Fruit fly (Drosophila melanogaster) whole organism, embryonic: Measurements from ENCODE around the gene Ae2.

ENCODE experiments used
- Adf1 ChIP-seq: fragments of 200-800 bp; sonication (Bioruptor generic); IDR thresholded peaks from 2 replicates; pipeline ENCODE4 v1.3.6; 2022; ENCODE audit warnings: missing biosample characterization, missing genetic modification characterization
- Atf6 ChIP-seq: fragments of 200-800 bp; sonication (Bioruptor generic); IDR thresholded peaks from 2 replicates; pipeline ENCODE4 v1.3.6; 2022; ENCODE audit warnings: missing biosample characterization, missing genetic modification characterization
- CG12769 ChIP-seq: fragments of 200-800 bp; sonication (Bioruptor generic); optimal IDR thresholded peaks from 2 replicates; lab custom pipeline; 2019; ENCODE audit warnings: missing biosample characterization, mild to moderate bottlenecking, missing genetic modification characterization, moderate library complexity
- CG13287 ChIP-seq: fragments of 200-800 bp; sonication (Bioruptor generic); IDR thresholded peaks from 2 replicates; pipeline ENCODE4 v1.3.6; 2022; ENCODE audit warnings: missing biosample characterization, missing genetic modification characterization; ENCODE audit not compliant: partially characterized antibody
- CG13624 ChIP-seq: fragments of 200-800 bp; sonication (Bioruptor generic); optimal IDR thresholded peaks from 2 replicates; lab custom pipeline; 2016; ENCODE audit warnings: missing biosample characterization, missing genetic modification characterization
- CG14050 ChIP-seq: fragments of 200-800 bp; sonication (Bioruptor generic); IDR thresholded peaks from 3 replicates; pipeline ENCODE4 v1.3.6; 2022; ENCODE audit warnings: missing biosample characterization, missing genetic modification characterization
- CG15696 ChIP-seq: fragments of 200-800 bp; sonication (Bioruptor generic); optimal IDR thresholded peaks from 2 replicates; lab custom pipeline; 2019; ENCODE audit warnings: missing biosample characterization, mild to moderate bottlenecking, missing genetic modification characterization, moderate library complexity
- CG1602 ChIP-seq: fragments of 200-800 bp; sonication (Bioruptor generic); optimal IDR thresholded peaks from 3 replicates; lab custom pipeline; 2016; ENCODE audit warnings: missing biosample characterization, missing genetic modification characterization
- CG17568 ChIP-seq: fragments of 200-800 bp; sonication (Bioruptor generic); optimal IDR thresholded peaks from 2 replicates; lab custom pipeline; 2018; ENCODE audit warnings: missing biosample characterization, mild to moderate bottlenecking, missing genetic modification characterization, moderate library complexity
- CG1792 ChIP-seq: fragments of 200-800 bp; sonication (Bioruptor generic); optimal IDR thresholded peaks from 2 replicates; lab custom pipeline; 2016; ENCODE audit warnings: missing biosample characterization, missing genetic modification characterization
- CG3163 ChIP-seq: fragments of 200-800 bp; sonication (Bioruptor generic); optimal IDR thresholded peaks from 3 replicates; lab custom pipeline; 2016; ENCODE audit warnings: missing biosample characterization, missing genetic modification characterization
- CG32532 ChIP-seq: fragments of 200-800 bp; sonication (Bioruptor generic); IDR thresholded peaks from 2 replicates; pipeline ENCODE4 v1.3.6; 2022; ENCODE audit warnings: missing biosample characterization, missing genetic modification characterization
- CG34224 ChIP-seq: fragments of 200-800 bp; sonication (Bioruptor generic); IDR thresholded peaks from 3 replicates; pipeline ENCODE4 v1.3.6; 2022; ENCODE audit warnings: missing biosample characterization, missing genetic modification characterization; ENCODE audit not compliant: partially characterized antibody
- CG34376 ChIP-seq: fragments of 200-800 bp; sonication (Bioruptor generic); optimal IDR thresholded peaks from 2 replicates; lab custom pipeline; 2018; ENCODE audit warnings: missing biosample characterization, mild to moderate bottlenecking, missing genetic modification characterization
- CG4617 ChIP-seq: fragments of 200-800 bp; sonication (Bioruptor generic); optimal IDR thresholded peaks from 3 replicates; lab custom pipeline; 2016; ENCODE audit warnings: missing biosample characterization, missing genetic modification characterization, borderline replicate concordance
- CG6689 ChIP-seq: fragments of 200-800 bp; sonication (Bioruptor generic); IDR thresholded peaks from 2 replicates; pipeline ENCODE4 v1.3.6; 2022; ENCODE audit warnings: missing biosample characterization, missing genetic modification characterization
- CG7372 ChIP-seq: fragments of 200-800 bp; sonication (Bioruptor generic); IDR thresholded peaks from 2 replicates; pipeline ENCODE4 v1.3.6; 2022; ENCODE audit warnings: missing biosample characterization, missing genetic modification characterization
- CG7928 ChIP-seq: fragments of 200-800 bp; sonication (Bioruptor generic); optimal IDR thresholded peaks from 2 replicates; lab custom pipeline; 2017; ENCODE audit warnings: missing biosample characterization, mild to moderate bottlenecking, missing genetic modification characterization
- CG8359 ChIP-seq: fragments of 200-800 bp; sonication (Bioruptor generic); optimal IDR thresholded peaks from 2 replicates; lab custom pipeline; 2017; ENCODE audit warnings: missing biosample characterization, mild to moderate bottlenecking, missing genetic modification characterization, borderline replicate concordance
- CG8944 ChIP-seq: fragments of 200-800 bp; sonication (Bioruptor generic); optimal IDR thresholded peaks from 3 replicates; lab custom pipeline; 2016; ENCODE audit warnings: missing biosample characterization, missing genetic modification characterization
- CG9437 ChIP-seq: fragments of 200-800 bp; sonication (Bioruptor generic); optimal IDR thresholded peaks from 2 replicates; lab custom pipeline; 2018; ENCODE audit warnings: missing biosample characterization, mild to moderate bottlenecking, missing genetic modification characterization
- CG9932 ChIP-seq: fragments of 200-800 bp; sonication (Bioruptor generic); IDR thresholded peaks from 2 replicates; pipeline ENCODE4 v1.3.6; 2022; ENCODE audit warnings: missing biosample characterization, missing genetic modification characterization
- CHES-1-like ChIP-seq: fragments of 200-800 bp; sonication (Bioruptor generic); optimal IDR thresholded peaks from 2 replicates; lab custom pipeline; 2016; ENCODE audit warnings: missing biosample characterization, missing genetic modification characterization
- Dbx ChIP-seq: fragments of 200-800 bp; sonication (Bioruptor generic); IDR thresholded peaks from 3 replicates; pipeline ENCODE4 v1.3.6; 2022; ENCODE audit warnings: missing biosample characterization, missing genetic modification characterization
- Dip3 ChIP-seq: fragments of 200-800 bp; sonication (Bioruptor generic); optimal IDR thresholded peaks from 3 replicates; lab custom pipeline; 2016; ENCODE audit warnings: missing biosample characterization, missing genetic modification characterization
- Doc2 ChIP-seq: fragments of 200-800 bp; sonication (Bioruptor generic); IDR thresholded peaks from 2 replicates; pipeline ENCODE4 v1.3.6; 2022; ENCODE audit warnings: missing biosample characterization, missing genetic modification characterization
- Fer1 ChIP-seq: fragments of 200-800 bp; sonication (Bioruptor generic); optimal IDR thresholded peaks from 2 replicates; lab custom pipeline; 2017; ENCODE audit warnings: missing biosample characterization, mild to moderate bottlenecking, missing genetic modification characterization
- Hand ChIP-seq: fragments of 200-800 bp; sonication (Bioruptor generic); optimal IDR thresholded peaks from 2 replicates; lab custom pipeline; 2017; ENCODE audit warnings: mild to moderate bottlenecking, missing biosample characterization, missing genetic modification reagents, missing genetic modification characterization
- Jarid2 ChIP-seq: fragments of 200-800 bp; sonication (Bioruptor generic); optimal IDR thresholded peaks from 3 replicates; lab custom pipeline; 2017; ENCODE audit warnings: mild to moderate bottlenecking, missing biosample characterization, missing genetic modification reagents, missing genetic modification characterization
- Meics ChIP-seq: fragments of 200-800 bp; sonication (Bioruptor generic); optimal IDR thresholded peaks from 2 replicates; lab custom pipeline; 2017; ENCODE audit warnings: missing biosample characterization, mild to moderate bottlenecking, missing genetic modification characterization
- NFAT ChIP-seq: fragments of 200-800 bp; sonication (Bioruptor generic); IDR thresholded peaks from 2 replicates; pipeline ENCODE4 v1.3.6; 2022; ENCODE audit warnings: missing biosample characterization, missing genetic modification characterization
- Opbp ChIP-seq: fragments of 200-800 bp; sonication (Bioruptor generic); IDR thresholded peaks from 3 replicates; pipeline ENCODE4 v1.3.6; 2022; ENCODE audit warnings: missing biosample characterization, missing genetic modification characterization; ENCODE audit not compliant: partially characterized antibody
- Spps ChIP-seq: fragments of 200-800 bp; sonication (Bioruptor generic); optimal IDR thresholded peaks from 2 replicates; lab custom pipeline; 2018; ENCODE audit warnings: missing biosample characterization, mild to moderate bottlenecking, missing genetic modification characterization
- Sry-β ChIP-seq: fragments of 200-800 bp; sonication (Bioruptor generic); optimal IDR thresholded peaks from 2 replicates; lab custom pipeline; 2018; ENCODE audit warnings: missing biosample characterization, mild to moderate bottlenecking, missing genetic modification characterization, moderate library complexity
- Stat92E ChIP-seq, 3 experiments: fragments of >200 bp in 2 of 3; fragments of 200-800 bp in 1 of 3; sonication (Bioruptor generic) in 1 of 3; optimal IDR thresholded peaks; 2 replicates each; lab custom pipeline; 2017 to 2019; ENCODE audit warnings: missing biosample characterization in 3 of 3, missing genetic modification characterization in 3 of 3, mild to moderate bottlenecking in 1 of 3, moderate library complexity in 1 of 3
- Trl ChIP-seq, 3 experiments: fragments of >200 bp in 2 of 3; fragments of 200-800 bp in 1 of 3; sonication (Bioruptor generic) in 1 of 3; optimal IDR thresholded peaks; 2 replicates in 1 of 3; 3 replicates in 2 of 3; lab custom pipeline; 2016 to 2017; ENCODE audit warnings: missing biosample characterization in 1 of 3, missing genetic modification characterization in 1 of 3
- ap ChIP-seq: fragments of 200-800 bp; sonication (Bioruptor generic); IDR thresholded peaks from 2 replicates; pipeline ENCODE4 v1.3.6; 2022; ENCODE audit warnings: missing biosample characterization, missing genetic modification characterization
- cas ChIP-seq: fragments of 200-800 bp; sonication (Bioruptor generic); IDR thresholded peaks from 2 replicates; pipeline ENCODE4 v1.3.6; 2022; ENCODE audit warnings: missing biosample characterization, missing genetic modification characterization
- cwo ChIP-seq: fragments of 200-800 bp; sonication (Bioruptor generic); optimal IDR thresholded peaks from 3 replicates; lab custom pipeline; 2017; ENCODE audit warnings: missing biosample characterization, missing genetic modification characterization, mild to moderate bottlenecking, moderate library complexity, missing genetic modification reagents
- dm ChIP-seq: fragments of 200-800 bp; sonication (Bioruptor generic); optimal IDR thresholded peaks from 3 replicates; lab custom pipeline; 2016; ENCODE audit warnings: missing biosample characterization, missing genetic modification characterization
- inv ChIP-seq: fragments of 200-800 bp; sonication (Bioruptor generic); IDR thresholded peaks from 2 replicates; pipeline ENCODE4 v1.3.6; 2022; ENCODE audit warnings: missing biosample characterization, missing genetic modification characterization; ENCODE audit not compliant: partially characterized antibody
- lola ChIP-seq, 3 experiments: fragments of >200 bp in 2 of 3; fragments of 200-800 bp in 1 of 3; sonication (Bioruptor generic) in 1 of 3; optimal IDR thresholded peaks; 2 replicates each; lab custom pipeline; 2017 to 2019; ENCODE audit warnings: missing biosample characterization in 3 of 3, missing genetic modification characterization in 3 of 3, mild to moderate bottlenecking in 1 of 3, moderate library complexity in 1 of 3
- sd ChIP-seq: fragments of 200-800 bp; sonication (Bioruptor generic); optimal IDR thresholded peaks from 3 replicates; lab custom pipeline; 2018; ENCODE audit warnings: missing biosample characterization, mild to moderate bottlenecking, missing genetic modification characterization, moderate library complexity
- so ChIP-seq: fragments of 200-800 bp; sonication (Bioruptor generic); IDR thresholded peaks from 3 replicates; pipeline ENCODE4 v1.3.6; 2022; ENCODE audit warnings: missing biosample characterization, missing genetic modification characterization
- sob ChIP-seq: fragments of 200-800 bp; sonication (Bioruptor generic); IDR thresholded peaks from 2 replicates; pipeline ENCODE4 v1.3.6; 2022; ENCODE audit warnings: missing biosample characterization, missing genetic modification characterization
- tin ChIP-seq: fragments of 200-800 bp; sonication (Bioruptor generic); optimal IDR thresholded peaks from 3 replicates; lab custom pipeline; 2016; ENCODE audit warnings: missing biosample characterization, missing genetic modification characterization
- toy ChIP-seq: fragments of 200-800 bp; sonication (Bioruptor generic); IDR thresholded peaks from 2 replicates; pipeline ENCODE4 v1.3.6; 2022; ENCODE audit warnings: missing biosample characterization, missing genetic modification characterization
- trh ChIP-seq: fragments of 200-800 bp; sonication (Bioruptor generic); optimal IDR thresholded peaks from 2 replicates; lab custom pipeline; 2016; ENCODE audit warnings: missing biosample characterization, missing genetic modification characterization
- z ChIP-seq: fragments of 200-800 bp; sonication (Bioruptor generic); IDR thresholded peaks from 3 replicates; pipeline ENCODE4 v1.3.6; 2022; ENCODE audit warnings: missing biosample characterization, missing genetic modification characterization

The Ae2 gene

DNA sequence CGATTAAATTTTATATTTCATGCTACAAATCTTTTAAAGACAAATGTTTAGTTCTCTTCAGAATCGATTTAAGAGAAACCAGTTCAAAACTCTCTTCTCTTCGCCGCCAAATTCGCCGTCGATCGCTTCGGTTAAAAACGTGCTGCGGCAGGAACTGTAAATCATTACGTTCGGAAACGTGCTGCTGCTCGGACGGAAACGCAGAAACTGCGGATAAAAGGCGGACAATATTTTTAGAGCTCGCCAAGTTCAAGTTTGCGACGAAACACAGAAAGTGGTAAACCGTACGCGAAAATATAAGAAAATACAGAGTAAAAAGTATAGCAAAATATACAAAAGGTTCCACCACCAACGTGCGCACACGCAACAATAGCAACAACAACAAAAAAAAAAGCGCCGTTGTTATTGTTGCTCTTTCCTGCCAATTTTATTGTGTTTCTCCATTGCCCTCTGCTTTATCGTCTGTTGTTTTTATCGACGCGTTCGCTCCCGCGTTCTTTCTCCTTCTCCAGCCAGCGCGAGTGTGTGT is at the start of gene Ae2:
Ae2 (plus strand) TSS at position 156 of the 529 bp plus-strand sequence.
- TF ChIP-seq Trl (optimal IDR thresholded peaks at IDR 0.05; lab: Kevin White, UChicago) = peak; percentile 50 to 63
- no peak for TF ChIP-seq Trl (GFP tag; optimal IDR thresholded peaks at IDR 0.05; lab: Kevin White, UChicago)
- TF ChIP-seq Fer1 (GFP tag; lab: Kevin White, UChicago) = peak; percentile 1
- TF ChIP-seq ap = no peak
- TF ChIP-seq CG17568 (GFP tag; lab: Kevin White, UChicago) = no peak
- TF ChIP-seq CG7372 (GFP tag; lab: Robert Waterston, UW) = no peak
- no peak for TF ChIP-seq CG1602
- no peak for TF ChIP-seq Sry-β (GFP tag; lab: Kevin White, UChicago)
- no peak for TF ChIP-seq CG15696 (tag; lab: Kevin White, UChicago)
- TF ChIP-seq trh (GFP tag; lab: Kevin White, UChicago) = no peak
- TF ChIP-seq so = 0 out of 3 replicates have a peak, but pooled peaks have one; percentile 23
- peak; percentile 19; the same call in 1 of the 3 replicates for TF ChIP-seq Opbp (GFP tag; lab: Robert Waterston, UW)
- TF ChIP-seq CG12769 = peak; percentile 40
- peak; percentile 46; the same call in 1 of the 2 replicates for TF ChIP-seq CG13287 (GFP tag; lab: Robert Waterston, UW)
- peak; percentile 3 for TF ChIP-seq CG34376 (GFP tag; lab: Kevin White, UChicago)
- peak; percentile 5 for TF ChIP-seq sd
- TF ChIP-seq CG7928 (GFP tag; lab: Kevin White, UChicago) = no peak
- TF ChIP-seq CG6689 (GFP tag; lab: Robert Waterston, UW) = no peak
- peak; percentile 93 for TF ChIP-seq CG3163 (GFP tag; lab: Kevin White, UChicago)
- TF ChIP-seq Meics (GFP tag; lab: Kevin White, UChicago) = no peak
- TF ChIP-seq Dip3 = no peak
- TF ChIP-seq Doc2 (GFP tag; lab: Robert Waterston, UW) = no peak
- peak; percentile 24; the same call in 1 of the 3 replicates for TF ChIP-seq CG34224
- peak; percentile 28; the same call in 1 of the 2 replicates for TF ChIP-seq NFAT (GFP tag; lab: Robert Waterston, UW)
- TF ChIP-seq toy (GFP tag; lab: Robert Waterston, UW) = no peak
- TF ChIP-seq Spps = no peak
- 0 out of 3 replicates have a peak, but pooled peaks have one; percentile 14 for TF ChIP-seq Dbx
- TF ChIP-seq lola (GFP tag; optimal IDR thresholded peaks at IDR 0.05; lab: Kevin White, UChicago) = no peak
- peak; percentile 20; the same call in 1 of the 2 replicates for TF ChIP-seq Adf1 (GFP tag; lab: Robert Waterston, UW)
- TF ChIP-seq CG8944 (GFP tag; lab: Kevin White, UChicago) = no peak
- TF ChIP-seq CG9437 = peak; percentile 72
- TF ChIP-seq Stat92E (GFP tag; optimal IDR thresholded peaks at IDR 0.05; lab: Kevin White, UChicago) = peak in 1 of 3 experiments; percentile 47
- 0 out of 2 replicates have a peak, but pooled peaks have one; percentile 14 for TF ChIP-seq CG32532 (GFP tag; lab: Robert Waterston, UW)
- no peak for TF ChIP-seq CG8359
- TF ChIP-seq Hand (GFP tag; lab: Kevin White, UChicago) = no peak
- peak; percentile 3 for TF ChIP-seq dm (GFP tag; lab: Kevin White, UChicago)
- peak; percentile 21; the same call in 1 of the 2 replicates for TF ChIP-seq Atf6 (GFP tag; lab: Robert Waterston, UW)
- no peak for TF ChIP-seq CG9932 (GFP tag; lab: Robert Waterston, UW)
- no peak for TF ChIP-seq z
- no peak for TF ChIP-seq cas (GFP tag; lab: Robert Waterston, UW)
- TF ChIP-seq sob (GFP tag; lab: Robert Waterston, UW) = peak; percentile 52; the same call in 1 of the 2 replicates
- TF ChIP-seq cwo (GFP tag; lab: Kevin White, UChicago) = peak; percentile 99
- TF ChIP-seq CG14050 = no peak
- no peak for TF ChIP-seq CG4617 (GFP tag; lab: Kevin White, UChicago)
- no peak for TF ChIP-seq tin (GFP tag; lab: Kevin White, UChicago)
- TF ChIP-seq CG13624 (GFP tag; lab: Kevin White, UChicago) = peak; percentile 12
- TF ChIP-seq CG1792 (GFP tag; lab: Kevin White, UChicago) = no peak
- TF ChIP-seq CHES-1-like = no peak
- peak; percentile 15; the same call in 1 of the 2 replicates for TF ChIP-seq inv (GFP tag; lab: Robert Waterston, UW)
- TF ChIP-seq Jarid2 (GFP tag; lab: Kevin White, UChicago) = peak; percentile 84
